Fruit fly (Drosophila melanogaster) whole organism, wandering third instar larva: ENCODE results near the gene Srrm234.

Experiments used
- Abd-B ChIP-seq: fragments of >200 bp; optimal IDR thresholded peaks from 2 replicates; lab custom pipeline; 2017; ENCODE audit warnings: missing biosample characterization, missing genetic modification characterization
- CG32264 ChIP-seq: fragments of 200-800 bp; sonication (Bioruptor generic); optimal IDR thresholded peaks from 2 replicates; lab custom pipeline; 2016; ENCODE audit warnings: missing biosample characterization, missing genetic modification characterization
- CrebA ChIP-seq: fragments of 200-800 bp; sonication (Bioruptor generic); optimal IDR thresholded peaks from 2 replicates; lab custom pipeline; 2016; ENCODE audit warnings: missing biosample characterization, mild to moderate bottlenecking, missing genetic modification characterization, borderline replicate concordance
- Dfd ChIP-seq: fragments of >200 bp; optimal IDR thresholded peaks from 2 replicates; lab custom pipeline; 2017; ENCODE audit warnings: missing biosample characterization, missing genetic modification characterization
- Dif ChIP-seq: fragments of 200-275, 200-300 bp; sonication (Bioruptor generic); optimal IDR thresholded peaks from 2 replicates; lab custom pipeline; 2018; ENCODE audit warnings: missing biosample characterization, missing genetic modification characterization; ENCODE audit not compliant: partially characterized antibody
- GATAd ChIP-seq: sonication (Bioruptor generic); optimal IDR thresholded peaks from 2 replicates; lab custom pipeline; 2016; ENCODE audit warnings: missing biosample characterization, missing genetic modification characterization
- Hnf4 ChIP-seq: fragments of 200-800 bp; sonication (Bioruptor generic); optimal IDR thresholded peaks from 2 replicates; lab custom pipeline; 2016; ENCODE audit warnings: missing biosample characterization, mild to moderate bottlenecking, missing genetic modification characterization
- Hr78 ChIP-seq: fragments of >200 bp; optimal IDR thresholded peaks from 2 replicates; lab custom pipeline; 2017; ENCODE audit warnings: missing biosample characterization, missing genetic modification characterization
- Hr83 ChIP-seq: fragments of 200-300 bp; sonication (Bioruptor generic); optimal IDR thresholded peaks from 2 replicates; lab custom pipeline; 2016; ENCODE audit warnings: missing biosample characterization, mild to moderate bottlenecking, missing genetic modification characterization, moderate library complexity; ENCODE audit not compliant: poor library complexity, severe bottlenecking
- Jra ChIP-seq: sonication (Bioruptor generic); optimal IDR thresholded peaks from 2 replicates; lab custom pipeline; 2016; ENCODE audit warnings: missing biosample characterization, missing genetic modification characterization
- Mio ChIP-seq: sonication (Bioruptor generic); optimal IDR thresholded peaks from 2 replicates; lab custom pipeline; 2016; ENCODE audit warnings: missing biosample characterization, missing genetic modification characterization
- Myc ChIP-seq: fragments of >200 bp; optimal IDR thresholded peaks from 2 replicates; lab custom pipeline; 2017
- N ChIP-seq: fragments of >200 bp; optimal IDR thresholded peaks from 2 replicates; lab custom pipeline; 2018; ENCODE audit warnings: missing biosample characterization, missing external identifiers, missing genetic modification characterization
- Rel ChIP-seq, 2 experiments: fragments of 200-800 bp; sonication (Bioruptor generic) in 1 of 2; optimal IDR thresholded peaks; 2 replicates in 1 of 2; 3 replicates in 1 of 2; lab custom pipeline; 2016 to 2019; ENCODE audit warnings: mild to moderate bottlenecking in 2 of 2, missing biosample characterization in 2 of 2, missing genetic modification characterization in 2 of 2, moderate library complexity in 1 of 2
- br ChIP-seq: fragments of 200-800 bp; sonication (Bioruptor generic); optimal IDR thresholded peaks from 2 replicates; lab custom pipeline; 2016; ENCODE audit warnings: missing biosample characterization, missing genetic modification characterization
- brk ChIP-seq: fragments of 200-800 bp; sonication (Bioruptor generic); optimal IDR thresholded peaks from 2 replicates; lab custom pipeline; 2016; ENCODE audit warnings: missing biosample characterization, mild to moderate bottlenecking, missing genetic modification characterization
- dsf ChIP-seq: sonication (Bioruptor generic); optimal IDR thresholded peaks from 2 replicates; lab custom pipeline; 2016; ENCODE audit warnings: missing biosample characterization, missing genetic modification characterization, borderline replicate concordance
- foxo ChIP-seq, 2 experiments: fragments of 200-800 bp; sonication (Bioruptor generic); optimal IDR thresholded peaks; 2 replicates in 1 of 2; 3 replicates in 1 of 2; lab custom pipeline; 2016 to 2017; ENCODE audit warnings: missing biosample characterization in 2 of 2, missing genetic modification characterization in 2 of 2
- h ChIP-seq: fragments of 200-800 bp; sonication (Bioruptor generic); optimal IDR thresholded peaks from 3 replicates; lab custom pipeline; 2016; ENCODE audit warnings: missing biosample characterization, mild to moderate bottlenecking, missing genetic modification characterization
- jim ChIP-seq: fragments of 175-275, 200-325 bp; sonication (Bioruptor generic); optimal IDR thresholded peaks from 2 replicates; lab custom pipeline; 2016; ENCODE audit warnings: missing biosample characterization, mild to moderate bottlenecking, missing genetic modification characterization
- pan ChIP-seq: fragments of >200 bp; optimal IDR thresholded peaks from 2 replicates; lab custom pipeline; 2017
- rgr ChIP-seq: fragments of 200-800 bp; sonication (Bioruptor generic); optimal IDR thresholded peaks from 3 replicates; lab custom pipeline; 2016; ENCODE audit warnings: missing biosample characterization, mild to moderate bottlenecking, missing genetic modification characterization
- woc ChIP-seq: sonication (Bioruptor generic); optimal IDR thresholded peaks from 2 replicates; lab custom pipeline; 2016; ENCODE audit warnings: missing biosample characterization, mild to moderate bottlenecking, missing genetic modification characterization

Srrm234 gene

dm6 chr3L:1614465-1615084, 50.3 kb downstream of the Srrm234 start:
- TF ChIP-seq CG32264 (GFP tag; lab: Kevin White, UChicago) (no peak), foxo (GFP tag; optimal IDR thresholded peaks at IDR 0.05; lab: Kevin White, UChicago) (no peak), woc (GFP tag; lab: Kevin White, UChicago) (no peak), Jra (GFP tag; lab: Kevin White, UChicago) (no peak), N (GFP tag; lab: Kevin White, UChicago) (no peak), rgr (GFP tag; lab: Kevin White, UChicago) (no peak), Hr78 (GFP tag; lab: Kevin White, UChicago) (no peak), brk (GFP tag; lab: Kevin White, UChicago) (no peak), GATAd (no peak), dsf (GFP tag; lab: Kevin White, UChicago) (no peak), Mio (no peak), Abd-B (GFP tag; lab: Kevin White, UChicago) (no peak), Dif (GFP tag; lab: Kevin White, UChicago) (no peak), Rel (GFP tag; optimal IDR thresholded peaks at IDR 0.05; lab: Kevin White, UChicago) (no peak), Rel (tag; optimal IDR thresholded peaks at IDR 0.05; lab: Kevin White, UChicago) (no peak), Myc (lab: Kevin White, UChicago) (no peak), Hnf4 (no peak), br (GFP tag; lab: Kevin White, UChicago) (no peak), Hr83 (no peak), jim (GFP tag; lab: Kevin White, UChicago) (no peak), CrebA (GFP tag; lab: Kevin White, UChicago) (no peak)
- TF ChIP-seq, all 38 proteins: peak for 0

dm6 chr3L:1609611-1610010, 55.3 kb downstream of the Srrm234 start:
- TF ChIP-seq Dfd (GFP tag; lab: Kevin White, UChicago) (no peak), h (no peak), pan (no peak)
